Fruit fly (Drosophila melanogaster): ENCODE measurements around the gene CG1504.
"Not testable (repeated sequence)": the region's sequence is repeated elsewhere in the genome, so short reads cannot be mapped to it uniquely, and the experiment has no call there.

CG1504 gene

DNA sequence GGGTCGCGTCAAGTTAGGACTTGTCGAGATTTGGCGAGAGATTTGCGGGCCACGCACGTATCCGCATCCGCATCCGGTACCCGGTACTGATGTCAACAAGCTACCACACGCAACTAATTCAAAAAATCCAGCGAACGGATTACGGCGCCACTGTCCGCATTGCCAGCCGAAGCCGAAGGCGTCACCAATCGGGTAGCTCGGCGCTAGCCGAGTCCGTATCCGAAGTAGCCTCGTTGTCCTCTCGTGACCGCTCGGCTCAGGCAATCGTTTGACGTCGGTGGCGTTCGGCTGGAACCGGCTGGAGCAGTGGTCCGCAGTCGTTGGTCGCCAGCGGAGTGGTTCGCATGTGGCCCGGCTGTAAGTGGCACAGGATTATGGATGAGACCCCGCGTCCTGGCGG is at the start of gene CG1504:
TSS of gene CG1504 (minus strand) at position 95 of the 400 bp plus-strand sequence.
- no peak for TF ChIP-seq noc (tag; optimal IDR thresholded peaks at IDR 0.05)

DNA sequence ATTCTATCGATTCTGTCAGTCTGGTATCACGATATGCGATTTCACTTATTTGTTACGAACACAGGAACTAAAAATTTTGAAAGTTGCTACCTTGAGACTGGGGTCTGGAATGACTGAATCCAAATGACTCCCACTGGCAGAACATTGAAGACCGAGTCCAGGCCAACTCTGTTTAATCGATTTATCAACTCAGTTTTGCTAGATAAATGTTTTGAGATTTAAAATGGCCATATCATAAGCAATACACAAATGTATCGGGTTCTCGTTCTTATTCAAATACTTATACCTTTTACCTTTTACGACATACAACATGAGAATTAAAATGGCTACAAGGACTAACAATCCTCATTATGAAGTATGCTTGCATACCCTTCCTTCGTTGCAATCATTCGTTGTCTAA is 46.2 kb upstream of the CG1504 start, which contains the start of gene CG12679:
TSS of gene CG12679 (minus strand) at position 101 of the 400 bp plus-strand sequence.
- TF ChIP-seq noc (tag; optimal IDR thresholded peaks at IDR 0.05), result no peak

DNA sequence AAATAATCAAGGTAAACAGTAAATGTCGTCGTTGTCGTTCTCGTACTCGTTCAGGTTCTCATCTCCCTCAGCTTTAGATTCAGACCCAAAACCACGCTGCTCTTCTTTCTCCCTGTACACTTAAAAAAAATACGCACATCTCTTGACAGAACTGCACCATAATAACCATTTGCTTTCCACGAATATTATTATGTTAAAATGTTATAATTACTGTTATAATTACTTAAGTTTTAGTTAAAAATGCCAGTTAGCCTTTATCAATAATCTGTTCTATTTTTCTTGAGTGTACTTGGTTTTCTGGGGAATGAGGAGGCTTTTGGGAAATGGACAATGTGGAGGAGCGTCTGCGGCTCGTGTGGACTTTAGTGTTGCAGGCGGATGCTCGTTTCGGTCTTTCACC is 12.0 kb upstream of the CG1504 start:
- TF ChIP-seq noc (tag; optimal IDR thresholded peaks at IDR 0.05), result no peak

DNA sequence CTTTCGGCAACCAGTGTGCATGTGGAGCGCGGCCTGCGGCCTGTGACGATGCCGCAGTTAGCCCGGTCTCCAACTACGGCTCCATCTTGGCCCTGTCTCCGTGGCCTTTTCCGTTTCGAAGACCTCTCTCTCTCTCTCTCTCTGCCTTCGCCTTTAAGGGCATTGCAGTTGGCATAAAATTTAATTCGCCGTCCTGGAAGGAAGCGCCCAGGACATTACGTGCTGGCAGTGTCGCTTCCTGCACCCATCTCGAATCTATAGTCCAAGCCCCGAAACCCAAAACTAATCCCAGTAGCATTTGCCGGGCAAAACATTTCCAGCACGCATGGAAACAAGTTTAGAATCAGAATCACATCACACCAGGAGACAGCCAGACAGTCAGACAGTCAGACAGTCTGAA is 3.0 kb downstream of the CG1504 start, which contains the start of gene CG1631:
TSS of gene CG1631 (plus strand) at position 301 of the 400 bp plus-strand sequence.
- no peak for TF ChIP-seq noc (tag; optimal IDR thresholded peaks at IDR 0.05)

DNA sequence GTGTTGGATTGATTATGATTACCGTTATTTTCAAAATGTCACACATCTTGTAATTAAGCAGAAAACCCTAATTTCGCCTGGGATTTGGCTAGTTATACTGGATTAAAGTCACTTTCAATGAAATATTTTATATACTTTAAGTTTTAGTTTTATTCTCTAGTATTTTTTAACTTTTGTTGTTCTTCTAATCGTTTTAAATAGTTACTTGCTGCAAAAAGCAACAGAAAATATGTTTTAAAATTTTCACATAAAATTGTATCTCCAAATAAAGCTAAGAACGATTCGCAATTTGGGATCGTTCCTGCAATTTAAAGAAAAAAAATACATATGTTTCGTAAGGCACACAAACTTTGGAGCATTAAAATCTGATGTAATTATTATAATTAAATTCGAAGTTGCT is 60.5 kb downstream of the CG1504 start, which contains the start of gene Inx6:
TSS of gene Inx6 (minus strand) at position 101 of the 400 bp plus-strand sequence.
- no peak for TF ChIP-seq noc (tag; optimal IDR thresholded peaks at IDR 0.05)

DNA sequence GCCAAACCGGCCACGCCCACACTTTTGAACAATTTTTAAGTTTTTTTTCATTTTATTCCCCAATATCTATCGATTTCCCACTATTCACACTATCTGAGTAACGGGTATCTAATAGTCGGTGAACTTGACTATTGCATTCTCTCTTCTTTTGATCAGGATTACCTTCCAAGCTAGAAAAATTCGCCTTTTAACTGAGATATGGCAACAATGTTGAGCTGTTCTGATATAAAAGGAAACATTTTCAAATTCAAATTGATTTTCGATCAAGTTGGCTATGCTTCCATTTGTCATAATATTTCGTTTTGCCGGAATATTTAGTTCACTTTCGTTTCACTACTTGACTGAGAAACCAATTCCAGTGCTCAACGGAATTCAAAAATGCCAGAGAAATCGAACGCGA is 71.2 kb downstream of the CG1504 start, which contains the start of gene CG42577:
TSS of gene CG42577 (plus strand) at position 301 of the 400 bp plus-strand sequence.
- TF ChIP-seq noc (tag; optimal IDR thresholded peaks at IDR 0.05), result not testable (repeated sequence)

DNA sequence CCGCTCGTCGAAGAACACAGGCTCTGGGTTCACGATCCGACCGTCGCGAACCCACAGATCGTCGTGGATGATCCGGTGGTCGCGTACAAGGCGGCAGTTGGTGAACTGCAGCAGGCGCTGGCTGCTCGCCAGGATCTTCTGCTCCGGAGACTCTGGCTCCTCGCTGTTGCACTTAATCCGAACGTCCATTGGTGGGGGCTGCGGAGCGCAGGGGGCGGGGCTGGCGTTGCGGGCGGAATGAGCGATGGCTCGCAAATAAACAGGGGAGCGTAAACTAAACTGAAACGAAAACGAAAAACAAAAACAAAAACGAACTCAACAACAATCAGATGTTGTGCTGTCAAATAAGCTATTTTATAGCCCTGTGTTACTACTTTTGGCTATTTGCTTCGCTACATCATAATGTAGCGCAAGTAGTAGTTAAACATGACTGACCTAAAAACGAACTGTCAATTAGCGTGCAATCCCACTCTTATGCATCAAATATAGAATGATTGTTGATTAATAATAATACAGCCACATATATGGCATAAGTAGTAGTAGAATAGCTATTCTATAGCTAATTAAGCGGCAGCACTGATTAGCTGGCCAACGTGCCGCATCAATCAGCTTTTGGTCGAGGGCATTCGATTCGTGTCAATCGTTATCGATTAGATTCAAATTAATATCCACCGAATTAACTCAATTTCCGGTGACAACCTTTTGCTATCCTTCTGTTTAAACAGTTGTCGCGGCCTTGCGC is 73.2 kb downstream of the CG1504 start, which contains the start of gene CG17065:
TSS of gene CG17065 (minus strand) at position 351 of the 742 bp plus-strand sequence.
- no peak for TF ChIP-seq noc (tag; optimal IDR thresholded peaks at IDR 0.05)

DNA sequence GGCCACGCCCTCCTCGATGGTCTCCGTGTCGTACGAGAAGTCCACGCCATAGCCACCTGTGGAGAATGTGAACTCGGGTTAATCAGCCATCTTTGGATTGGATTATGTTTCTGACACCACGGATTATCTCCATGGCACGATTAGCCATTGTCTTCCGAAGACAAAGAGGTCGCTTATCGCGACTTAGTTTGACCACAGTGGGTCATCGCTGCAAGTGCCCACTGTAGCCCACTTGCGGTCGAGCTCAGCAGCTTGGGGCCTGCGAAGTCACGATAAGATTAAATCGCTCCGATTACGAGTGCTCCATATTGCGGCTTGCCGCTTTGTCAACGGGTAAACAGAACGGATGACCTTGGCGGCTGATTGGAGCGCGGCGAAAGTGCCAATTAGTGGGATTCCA is 74.2 kb downstream of the CG1504 start:
- TF ChIP-seq noc (tag; optimal IDR thresholded peaks at IDR 0.05), result no peak

Measured in whole organism, larva.